Worm (Caenorhabditis elegans): ENCODE data around the gene T25B9.5.

The T25B9.5 gene

DNA sequence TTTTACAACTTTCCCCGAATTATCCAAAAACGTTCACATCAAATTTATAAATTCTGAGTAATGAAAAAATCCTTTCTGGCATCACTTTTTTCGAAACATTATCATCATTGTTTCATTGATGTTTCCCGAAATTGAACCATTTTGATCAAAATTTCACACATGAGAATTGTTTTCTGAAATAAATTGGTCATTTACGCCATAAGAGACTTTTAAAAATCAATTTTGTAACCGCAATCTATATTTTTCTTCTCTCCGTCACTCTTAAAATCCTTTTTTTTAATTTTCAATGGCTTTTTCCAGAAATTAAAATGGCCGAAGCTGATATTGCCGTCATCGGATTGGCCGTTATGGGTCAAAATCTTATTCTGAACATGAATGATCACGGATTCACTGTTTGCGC is 14.8 kb upstream of the T25B9.5 start, which contains the start of gene T25B9.9:
Gene T25B9.9 (plus strand): TSS at position 301 of the 400 bp plus-strand sequence.
- TF ChIP-seq ceh-13 (GFP tag; optimal IDR thresholded peaks at IDR 0.05), result no peak
- TF ChIP-seq F13C5.2 (tag; optimal IDR thresholded peaks at IDR 0.05), result no peak
- no peak for TF ChIP-seq hmbx-1 (tag; optimal IDR thresholded peaks at IDR 0.05)
- TF ChIP-seq tbx-37 (GFP tag; conservative IDR thresholded peaks at IDR 0.05), result no peak
- TF ChIP-seq tra-4 (tag; optimal IDR thresholded peaks at IDR 0.05), result no peak
- no peak for TF ChIP-seq ama-1 (optimal IDR thresholded peaks at IDR 0.05)
- no peak for TF ChIP-seq ets-7 (tag; optimal IDR thresholded peaks at IDR 0.05)
- no peak for TF ChIP-seq flt-1 (GFP tag; IDR thresholded peaks at IDR 0.05)
- TF ChIP-seq ceh-36 (tag; optimal IDR thresholded peaks at IDR 0.05), result no peak
- TF ChIP-seq sea-1 (GFP tag; conservative IDR thresholded peaks at IDR 0.05), result no peak
- TF ChIP-seq tbx-11 (GFP tag; IDR thresholded peaks at IDR 0.05), result no peak
- TF ChIP-seq hmg-4 (GFP tag; optimal IDR thresholded peaks at IDR 0.05), result no peak
- TF ChIP-seq hnd-1 (tag; optimal IDR thresholded peaks at IDR 0.05), result no peak
- no peak for TF ChIP-seq aly-1 (tag; optimal IDR thresholded peaks at IDR 0.05)
- no peak for TF ChIP-seq scrt-1 (GFP tag; IDR thresholded peaks at IDR 0.05)
- TF ChIP-seq pes-1 (GFP tag; IDR thresholded peaks at IDR 0.05), result no peak
- no peak for TF ChIP-seq B0310.2 (tag; optimal IDR thresholded peaks at IDR 0.05)

DNA sequence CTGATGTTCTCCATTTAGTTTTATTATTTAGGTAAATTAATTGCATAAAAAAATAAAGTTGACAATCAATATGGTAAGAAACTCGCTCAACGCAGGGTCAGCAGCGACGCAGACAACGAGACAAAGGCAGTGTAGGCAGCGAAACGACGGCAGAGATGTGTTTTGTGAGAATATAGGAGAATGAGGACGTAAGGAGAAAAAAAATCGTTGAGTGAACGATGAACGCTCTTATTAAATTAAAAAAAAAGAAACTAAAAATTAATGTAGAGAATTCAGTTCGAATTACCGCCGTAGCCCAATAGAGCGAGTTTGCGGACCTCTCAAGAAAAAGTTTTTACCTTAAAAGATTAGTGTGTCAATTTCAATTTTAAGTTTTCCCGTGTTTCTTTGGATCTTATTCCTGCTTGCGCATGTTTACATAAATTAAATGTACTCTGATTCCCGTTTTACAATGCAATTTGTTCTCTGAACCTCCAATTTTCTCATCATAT is 13.6 kb upstream of the T25B9.5 start, which contains the start of gene T25B9.8:
Gene T25B9.8 (minus strand): TSS at position 51 of the 491 bp plus-strand sequence.
- TF ChIP-seq sea-1 (GFP tag; conservative IDR thresholded peaks at IDR 0.05) (no peak), ceh-13 (GFP tag; optimal IDR thresholded peaks at IDR 0.05) (no peak), hmbx-1 (tag; optimal IDR thresholded peaks at IDR 0.05) (no peak), F13C5.2 (tag; optimal IDR thresholded peaks at IDR 0.05) (no peak), aly-1 (tag; optimal IDR thresholded peaks at IDR 0.05) (no peak), ama-1 (optimal IDR thresholded peaks at IDR 0.05) (no peak), tbx-11 (GFP tag; IDR thresholded peaks at IDR 0.05) (no peak), hmg-4 (GFP tag; optimal IDR thresholded peaks at IDR 0.05) (no peak), B0310.2 (tag; optimal IDR thresholded peaks at IDR 0.05) (no peak), ceh-36 (tag; optimal IDR thresholded peaks at IDR 0.05) (no peak), flt-1 (GFP tag; IDR thresholded peaks at IDR 0.05) (no peak), scrt-1 (GFP tag; IDR thresholded peaks at IDR 0.05) (no peak), pes-1 (GFP tag; IDR thresholded peaks at IDR 0.05) (no peak), tbx-37 (GFP tag; conservative IDR thresholded peaks at IDR 0.05) (no peak), tra-4 (tag; optimal IDR thresholded peaks at IDR 0.05) (no peak), ets-7 (tag; optimal IDR thresholded peaks at IDR 0.05) (no peak), hnd-1 (tag; optimal IDR thresholded peaks at IDR 0.05) (no peak)

DNA sequence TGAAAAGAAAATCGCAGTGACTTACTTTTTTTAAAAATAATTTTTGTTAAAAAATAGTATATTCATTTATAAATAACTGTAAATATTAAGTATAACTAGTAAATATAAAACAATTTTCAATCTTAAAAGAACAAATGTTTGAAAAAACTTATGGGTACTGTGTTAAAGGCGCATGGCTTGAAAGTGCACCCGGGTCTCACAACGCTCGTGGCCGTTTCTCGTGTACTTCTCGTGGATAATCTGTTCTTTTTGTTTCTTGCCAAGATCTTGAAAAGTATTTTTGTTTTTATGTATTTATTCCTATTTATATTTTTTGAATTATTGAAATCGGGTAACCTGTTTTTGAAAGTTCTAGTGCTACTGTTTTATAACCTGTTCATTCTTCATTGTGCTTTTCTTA is 11.5 kb upstream of the T25B9.5 start:
- TF ChIP-seq ets-7 (tag; optimal IDR thresholded peaks at IDR 0.05) (no peak), scrt-1 (GFP tag; IDR thresholded peaks at IDR 0.05) (no peak), sea-1 (GFP tag; conservative IDR thresholded peaks at IDR 0.05) (no peak), tbx-37 (GFP tag; conservative IDR thresholded peaks at IDR 0.05) (no peak), ama-1 (optimal IDR thresholded peaks at IDR 0.05) (no peak), tbx-11 (GFP tag; IDR thresholded peaks at IDR 0.05) (no peak), hnd-1 (tag; optimal IDR thresholded peaks at IDR 0.05) (no peak), hmg-4 (GFP tag; optimal IDR thresholded peaks at IDR 0.05) (no peak), B0310.2 (tag; optimal IDR thresholded peaks at IDR 0.05) (no peak), F13C5.2 (tag; optimal IDR thresholded peaks at IDR 0.05) (no peak), hmbx-1 (tag; optimal IDR thresholded peaks at IDR 0.05) (no peak), tra-4 (tag; optimal IDR thresholded peaks at IDR 0.05) (no peak), ceh-36 (tag; optimal IDR thresholded peaks at IDR 0.05) (no peak), flt-1 (GFP tag; IDR thresholded peaks at IDR 0.05) (no peak), ceh-13 (GFP tag; optimal IDR thresholded peaks at IDR 0.05) (no peak), aly-1 (tag; optimal IDR thresholded peaks at IDR 0.05) (no peak), pes-1 (GFP tag; IDR thresholded peaks at IDR 0.05) (no peak)

DNA sequence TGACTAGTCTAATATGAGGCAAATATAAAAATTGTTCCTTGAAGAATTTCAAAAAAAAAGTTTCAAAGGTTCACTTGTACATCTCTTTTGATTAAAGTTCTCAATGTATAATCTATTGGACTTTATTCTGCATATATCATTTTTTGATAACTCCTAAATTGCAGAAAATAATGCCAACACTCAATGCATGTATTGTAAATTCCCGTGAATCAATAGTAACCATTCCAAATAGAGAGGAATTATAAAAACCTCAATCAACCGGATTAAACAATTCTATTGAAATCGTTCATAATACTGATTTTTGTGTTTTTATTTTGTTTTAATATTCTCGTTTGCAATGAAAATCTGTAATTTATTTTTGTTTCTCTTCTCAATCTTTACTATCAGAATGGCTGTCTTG is 10.5 kb upstream of the T25B9.5 start, which contains the start of gene T25B9.12:
Gene T25B9.12 (plus strand): TSS at position 301 of the 400 bp plus-strand sequence.
- TF ChIP-seq tra-4 (tag; optimal IDR thresholded peaks at IDR 0.05) (no peak), aly-1 (tag; optimal IDR thresholded peaks at IDR 0.05) (no peak), flt-1 (GFP tag; IDR thresholded peaks at IDR 0.05) (no peak), ama-1 (optimal IDR thresholded peaks at IDR 0.05) (no peak), tbx-37 (GFP tag; conservative IDR thresholded peaks at IDR 0.05) (no peak), hnd-1 (tag; optimal IDR thresholded peaks at IDR 0.05) (no peak), ceh-13 (GFP tag; optimal IDR thresholded peaks at IDR 0.05) (no peak), hmg-4 (GFP tag; optimal IDR thresholded peaks at IDR 0.05) (no peak), F13C5.2 (tag; optimal IDR thresholded peaks at IDR 0.05) (no peak), ceh-36 (tag; optimal IDR thresholded peaks at IDR 0.05) (no peak), B0310.2 (tag; optimal IDR thresholded peaks at IDR 0.05) (no peak), tbx-11 (GFP tag; IDR thresholded peaks at IDR 0.05) (no peak), scrt-1 (GFP tag; IDR thresholded peaks at IDR 0.05) (no peak)

DNA sequence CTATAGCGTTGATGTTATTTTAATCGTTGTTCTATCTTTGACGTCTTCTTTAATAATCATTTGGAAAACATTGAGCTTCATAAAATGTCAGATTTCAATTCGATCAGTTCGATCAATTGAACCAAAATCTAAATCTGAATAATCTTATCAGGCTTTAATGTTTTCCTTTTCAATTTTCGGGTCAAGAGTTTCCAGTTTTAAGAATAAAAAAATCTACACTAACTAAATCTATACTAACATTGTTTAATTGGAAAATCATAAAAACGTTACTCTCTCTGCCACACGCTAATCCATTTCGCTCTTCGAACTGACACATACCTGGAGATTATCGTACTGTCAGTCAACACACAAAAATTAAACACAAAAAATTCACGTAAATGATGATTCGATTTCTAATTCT is 9.6 kb upstream of the T25B9.5 start, which contains the start of gene T25B9.11:
Gene T25B9.11 (plus strand): TSS at position 301 of the 400 bp plus-strand sequence.
- no peak for TF ChIP-seq hmbx-1 (tag; optimal IDR thresholded peaks at IDR 0.05)
- TF ChIP-seq scrt-1 (GFP tag; IDR thresholded peaks at IDR 0.05), result no peak
- TF ChIP-seq aly-1 (tag; optimal IDR thresholded peaks at IDR 0.05), result no peak
- no peak for TF ChIP-seq hnd-1 (tag; optimal IDR thresholded peaks at IDR 0.05)
- TF ChIP-seq B0310.2 (tag; optimal IDR thresholded peaks at IDR 0.05), result no peak
- no peak for TF ChIP-seq ceh-13 (GFP tag; optimal IDR thresholded peaks at IDR 0.05)
- TF ChIP-seq tra-4 (tag; optimal IDR thresholded peaks at IDR 0.05), result no peak
- TF ChIP-seq tbx-37 (GFP tag; conservative IDR thresholded peaks at IDR 0.05), result no peak
- no peak for TF ChIP-seq pes-1 (GFP tag; IDR thresholded peaks at IDR 0.05)

DNA sequence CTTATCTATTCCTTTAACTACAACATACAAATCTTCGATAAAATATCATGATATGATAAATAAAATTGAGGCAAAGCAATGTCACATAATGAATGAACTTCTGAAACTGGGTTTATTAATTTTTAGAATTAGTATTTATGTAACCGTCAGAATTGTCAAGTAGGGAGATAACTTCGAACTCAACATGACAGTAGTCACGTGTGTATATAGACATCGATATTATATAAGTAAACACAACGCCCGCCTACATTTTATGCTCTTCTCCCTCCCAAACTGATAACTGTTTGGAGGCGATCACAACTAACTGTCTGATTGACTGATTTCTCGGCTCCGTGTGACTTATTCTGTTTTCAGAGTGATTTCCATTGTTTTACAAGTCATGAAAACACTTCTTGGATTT is 6.8 kb upstream of the T25B9.5 start, which contains the start of gene ugt-54:
Gene ugt-54 (plus strand): TSS at position 355 of the 400 bp plus-strand sequence.
- TF ChIP-seq hmg-4 (GFP tag; optimal IDR thresholded peaks at IDR 0.05) (no peak), hnd-1 (tag; optimal IDR thresholded peaks at IDR 0.05) (no peak), ceh-36 (tag; optimal IDR thresholded peaks at IDR 0.05) (no peak), aly-1 (tag; optimal IDR thresholded peaks at IDR 0.05) (no peak), scrt-1 (GFP tag; IDR thresholded peaks at IDR 0.05) (no peak), B0310.2 (tag; optimal IDR thresholded peaks at IDR 0.05) (no peak), ets-7 (tag; optimal IDR thresholded peaks at IDR 0.05) (no peak), tra-4 (tag; optimal IDR thresholded peaks at IDR 0.05) (no peak), pes-1 (GFP tag; IDR thresholded peaks at IDR 0.05) (no peak), tbx-11 (GFP tag; IDR thresholded peaks at IDR 0.05) (no peak), sea-1 (GFP tag; conservative IDR thresholded peaks at IDR 0.05) (no peak), F13C5.2 (tag; optimal IDR thresholded peaks at IDR 0.05) (no peak), tbx-37 (GFP tag; conservative IDR thresholded peaks at IDR 0.05) (no peak), flt-1 (GFP tag; IDR thresholded peaks at IDR 0.05) (no peak), ceh-13 (GFP tag; optimal IDR thresholded peaks at IDR 0.05) (no peak), ama-1 (optimal IDR thresholded peaks at IDR 0.05) (no peak), hmbx-1 (tag; optimal IDR thresholded peaks at IDR 0.05) (no peak)

Measured in whole organism, early embryonic.